Fruit fly (Drosophila melanogaster) whole organism, embryonic: ENCODE measurements around the gene CG17207.

Source experiments
- Antp ChIP-seq: fragments of 200-800 bp; sonication (Bioruptor generic); optimal IDR thresholded peaks from 3 replicates; lab custom pipeline; 2016; ENCODE audit warnings: missing biosample characterization, missing genetic modification characterization
- Awh ChIP-seq: fragments of 200-800 bp; sonication (Bioruptor generic); IDR thresholded peaks from 2 replicates; pipeline ENCODE4, ENCODE4 v1.3.6; 2022; ENCODE audit warnings: missing biosample characterization, missing genetic modification characterization
- B-H2 ChIP-seq: fragments of 200-800 bp; sonication (Bioruptor generic); optimal IDR thresholded peaks from 2 replicates; lab custom pipeline; 2018; ENCODE audit warnings: missing biosample characterization, mild to moderate bottlenecking, missing genetic modification characterization
- BtbVII ChIP-seq: fragments of 200-800 bp; sonication (Bioruptor generic); optimal IDR thresholded peaks from 3 replicates; lab custom pipeline; 2017; ENCODE audit warnings: missing biosample characterization, mild to moderate bottlenecking, missing genetic modification characterization
- CG1024 ChIP-seq: fragments of 200-800 bp; sonication (Bioruptor generic); IDR thresholded peaks from 2 replicates; pipeline ENCODE4 v1.3.6; 2022; ENCODE audit warnings: missing biosample characterization, missing genetic modification characterization
- CG12744 ChIP-seq: fragments of 200-800 bp; sonication (Bioruptor generic); optimal IDR thresholded peaks from 2 replicates; lab custom pipeline; 2016; ENCODE audit warnings: missing biosample characterization, missing genetic modification characterization
- CG14441 ChIP-seq: fragments of 200-800 bp; sonication (Bioruptor generic); IDR thresholded peaks from 2 replicates; pipeline ENCODE4 v1.3.6; 2022; ENCODE audit warnings: missing biosample characterization, missing genetic modification characterization
- CG15073 ChIP-seq: fragments of 200-800 bp; sonication (Bioruptor generic); optimal IDR thresholded peaks from 2 replicates; lab custom pipeline; 2016; ENCODE audit warnings: missing biosample characterization, missing genetic modification characterization
- CG15269 ChIP-seq: fragments of 200-800 bp; sonication (Bioruptor generic); optimal IDR thresholded peaks from 2 replicates; lab custom pipeline; 2018; ENCODE audit warnings: missing biosample characterization, mild to moderate bottlenecking, missing genetic modification characterization, moderate library complexity
- CG15601 ChIP-seq: fragments of 200-800 bp; sonication (Bioruptor generic); optimal IDR thresholded peaks from 3 replicates; lab custom pipeline; 2019; ENCODE audit warnings: missing biosample characterization, mild to moderate bottlenecking, missing genetic modification characterization, moderate library complexity
- CG2120 ChIP-seq: fragments of 200-800 bp; sonication (Bioruptor generic); optimal IDR thresholded peaks from 3 replicates; lab custom pipeline; 2016; ENCODE audit warnings: missing biosample characterization, missing genetic modification characterization
- CG2712 ChIP-seq: fragments of 200-800 bp; optimal IDR thresholded peaks from 3 replicates; lab custom pipeline; 2019; ENCODE audit warnings: missing biosample characterization, mild to moderate bottlenecking, missing genetic modification characterization, moderate library complexity
- CG30020 ChIP-seq: fragments of 200-800 bp; optimal IDR thresholded peaks from 2 replicates; lab custom pipeline; 2019; ENCODE audit warnings: missing biosample characterization, mild to moderate bottlenecking, missing genetic modification characterization, moderate library complexity
- CG34422 ChIP-seq: fragments of 200-800 bp; sonication (Bioruptor generic); IDR thresholded peaks from 3 replicates; pipeline ENCODE4 v1.3.6; 2022; ENCODE audit warnings: missing biosample characterization, missing genetic modification characterization
- CG4282 ChIP-seq: fragments of 200-800 bp; sonication (Bioruptor generic); optimal IDR thresholded peaks from 2 replicates; lab custom pipeline; 2016; ENCODE audit warnings: missing biosample characterization, missing genetic modification characterization
- CG4360 ChIP-seq: fragments of 200-800 bp; sonication (Bioruptor generic); IDR thresholded peaks from 2 replicates; pipeline ENCODE4 v1.3.6; 2022; ENCODE audit warnings: missing biosample characterization, missing genetic modification characterization
- CG7839 ChIP-seq: fragments of 200-800 bp; sonication (Bioruptor generic); optimal IDR thresholded peaks from 3 replicates; lab custom pipeline; 2018; ENCODE audit warnings: missing biosample characterization, mild to moderate bottlenecking, missing genetic modification characterization, moderate library complexity
- CG7928 ChIP-seq: fragments of 200-800 bp; sonication (Bioruptor generic); optimal IDR thresholded peaks from 2 replicates; lab custom pipeline; 2017; ENCODE audit warnings: missing biosample characterization, mild to moderate bottlenecking, missing genetic modification characterization
- CG9437 ChIP-seq: fragments of 200-800 bp; sonication (Bioruptor generic); optimal IDR thresholded peaks from 2 replicates; lab custom pipeline; 2018; ENCODE audit warnings: missing biosample characterization, mild to moderate bottlenecking, missing genetic modification characterization
- Chrac-16 ChIP-seq: fragments of 200-800 bp; sonication (Bioruptor generic); optimal IDR thresholded peaks from 3 replicates; lab custom pipeline; 2016; ENCODE audit warnings: missing biosample characterization, missing genetic modification characterization
- Dfd ChIP-seq, 2 experiments: fragments of >200 bp; optimal IDR thresholded peaks; 2 replicates each; lab custom pipeline; 2017; ENCODE audit warnings: missing biosample characterization in 2 of 2, missing genetic modification characterization in 2 of 2
- Dip2 ChIP-seq: fragments of 200-800 bp; sonication (Bioruptor generic); IDR thresholded peaks from 2 replicates; pipeline ENCODE4 v1.3.6; 2022; ENCODE audit warnings: missing biosample characterization, missing genetic modification characterization
- Drgx ChIP-seq: fragments of 200-800 bp; sonication (Bioruptor generic); IDR thresholded peaks from 2 replicates; pipeline ENCODE4 v1.3.6; 2022; ENCODE audit warnings: missing biosample characterization, missing genetic modification characterization
- Elba2 ChIP-seq: fragments of 200-800 bp; sonication (Bioruptor generic); optimal IDR thresholded peaks from 3 replicates; lab custom pipeline; 2016; ENCODE audit warnings: missing biosample characterization, missing genetic modification characterization
- Ets65A ChIP-seq: fragments of 200-800 bp; sonication (Bioruptor generic); peaks from one replicate; lab custom pipeline; 2016; ENCODE audit warnings: missing biosample characterization, missing genetic modification characterization
- Fer1 ChIP-seq: fragments of 200-800 bp; sonication (Bioruptor generic); optimal IDR thresholded peaks from 2 replicates; lab custom pipeline; 2017; ENCODE audit warnings: missing biosample characterization, mild to moderate bottlenecking, missing genetic modification characterization
- H2.0 ChIP-seq: fragments of 200-800 bp; sonication (Bioruptor generic); IDR thresholded peaks from 2 replicates; pipeline ENCODE4 v1.3.6; 2022; ENCODE audit warnings: missing biosample characterization, missing genetic modification characterization
- HLH4C ChIP-seq: fragments of 200-800 bp; sonication (Bioruptor generic); IDR thresholded peaks from 3 replicates; pipeline ENCODE4 v1.3.6; 2022; ENCODE audit warnings: missing biosample characterization, missing genetic modification characterization; ENCODE audit not compliant: partially characterized antibody
- Hand ChIP-seq: fragments of 200-800 bp; sonication (Bioruptor generic); optimal IDR thresholded peaks from 2 replicates; lab custom pipeline; 2017; ENCODE audit warnings: mild to moderate bottlenecking, missing biosample characterization, missing genetic modification reagents, missing genetic modification characterization
- Hr78 ChIP-seq, 2 experiments: fragments of 200-800 bp in 1 of 2; fragments of >200 bp in 1 of 2; sonication (Bioruptor generic) in 1 of 2; optimal IDR thresholded peaks; 2 replicates each; lab custom pipeline; 2017 to 2019; ENCODE audit warnings: missing biosample characterization in 2 of 2, missing genetic modification characterization in 2 of 2, mild to moderate bottlenecking in 1 of 2, moderate library complexity in 1 of 2
- Rfx ChIP-seq: fragments of 200-800 bp; sonication (Bioruptor generic); IDR thresholded peaks from 2 replicates; pipeline ENCODE4 v1.3.6; 2022; ENCODE audit warnings: missing biosample characterization, missing genetic modification characterization
- Rx ChIP-seq: fragments of 200-800 bp; sonication (Bioruptor generic); IDR thresholded peaks from 2 replicates; pipeline ENCODE4 v1.3.6; 2022; ENCODE audit warnings: missing biosample characterization, missing genetic modification characterization
- Taf1 ChIP-seq: fragments of 200-800 bp; sonication (Bioruptor generic); IDR thresholded peaks from 2 replicates; pipeline ENCODE4 v1.3.6; 2022; ENCODE audit warnings: missing biosample characterization, missing genetic modification characterization
- Usf ChIP-seq: fragments of 200-800 bp; sonication (Bioruptor generic); optimal IDR thresholded peaks from 2 replicates; lab custom pipeline; 2017; ENCODE audit warnings: missing genotype, missing biosample characterization, missing genetic modification characterization
- ase ChIP-seq: fragments of 200-800 bp; sonication (Bioruptor generic); IDR thresholded peaks from 3 replicates; pipeline ENCODE4 v1.3.6; 2022; ENCODE audit warnings: missing biosample characterization, missing genetic modification characterization
- bab2 ChIP-seq: fragments of 200-800 bp; sonication (Bioruptor generic); optimal IDR thresholded peaks from 2 replicates; lab custom pipeline; 2016; ENCODE audit warnings: missing biosample characterization, missing genetic modification characterization
- bbx ChIP-seq: fragments of 200-800 bp; sonication (Bioruptor generic); IDR thresholded peaks from 2 replicates; pipeline ENCODE4 v1.3.6; 2022; ENCODE audit warnings: missing biosample characterization, missing genetic modification characterization; ENCODE audit not compliant: partially characterized antibody
- fd3F ChIP-seq: fragments of 200-800 bp; sonication (Bioruptor generic); optimal IDR thresholded peaks from 2 replicates; lab custom pipeline; 2018; ENCODE audit warnings: missing biosample characterization, mild to moderate bottlenecking, missing genetic modification characterization, moderate library complexity
- fd96Cb ChIP-seq: fragments of 200-800 bp; sonication (Bioruptor generic); optimal IDR thresholded peaks from 2 replicates; lab custom pipeline; 2018; ENCODE audit warnings: missing biosample characterization, mild to moderate bottlenecking, missing genetic modification characterization, moderate library complexity
- gcm ChIP-seq: fragments of 200-800 bp; sonication (Bioruptor generic); optimal IDR thresholded peaks from 2 replicates; lab custom pipeline; 2019; ENCODE audit warnings: missing biosample characterization, mild to moderate bottlenecking, missing genetic modification characterization, moderate library complexity
- h ChIP-seq: fragments of >200 bp; optimal IDR thresholded peaks from 2 replicates; lab custom pipeline; 2017
- kni ChIP-seq: fragments of 200-800 bp; sonication (Bioruptor generic); optimal IDR thresholded peaks from 3 replicates; lab custom pipeline; 2017; ENCODE audit warnings: mild to moderate bottlenecking, missing biosample characterization, missing genetic modification reagents, missing genetic modification characterization
- mam ChIP-seq: fragments of 200-800 bp; sonication (Bioruptor generic); optimal IDR thresholded peaks from 3 replicates; lab custom pipeline; 2016; ENCODE audit warnings: missing biosample characterization, missing genetic modification characterization
- org-1 ChIP-seq: fragments of 200-800 bp; sonication (Bioruptor generic); optimal IDR thresholded peaks from 2 replicates; lab custom pipeline; 2017; ENCODE audit warnings: missing biosample characterization, missing genetic modification characterization
- phol ChIP-seq: fragments of 200-800 bp; sonication (Bioruptor generic); optimal IDR thresholded peaks from 3 replicates; lab custom pipeline; 2018; ENCODE audit warnings: missing biosample characterization, mild to moderate bottlenecking, missing genetic modification characterization, moderate library complexity
- pum ChIP-seq: fragments of 200-800 bp; sonication (Bioruptor generic); optimal IDR thresholded peaks from 2 replicates; lab custom pipeline; 2016; ENCODE audit warnings: missing biosample characterization, missing genetic modification characterization
- pzg ChIP-seq: fragments of 200-800 bp; sonication (Bioruptor generic); optimal IDR thresholded peaks from 3 replicates; lab custom pipeline; 2018; ENCODE audit warnings: missing biosample characterization, mild to moderate bottlenecking, missing genetic modification characterization, moderate library complexity
- sob ChIP-seq: fragments of 200-800 bp; sonication (Bioruptor generic); IDR thresholded peaks from 2 replicates; pipeline ENCODE4 v1.3.6; 2022; ENCODE audit warnings: missing biosample characterization, missing genetic modification characterization
- tap ChIP-seq: fragments of 200-800 bp; optimal IDR thresholded peaks from 3 replicates; lab custom pipeline; 2019; ENCODE audit warnings: missing biosample characterization, mild to moderate bottlenecking, missing genetic modification characterization, moderate library complexity
- vfl ChIP-seq: fragments of 200-800 bp; sonication (Bioruptor generic); optimal IDR thresholded peaks from 2 replicates; lab custom pipeline; 2016; ENCODE audit warnings: missing biosample characterization, missing genetic modification characterization
- vvl ChIP-seq: fragments of 200-800 bp; sonication (Bioruptor generic); IDR thresholded peaks from 2 replicates; pipeline ENCODE4 v1.3.6; 2022; ENCODE audit warnings: missing biosample characterization, missing genetic modification characterization

CG17207 gene

DNA sequence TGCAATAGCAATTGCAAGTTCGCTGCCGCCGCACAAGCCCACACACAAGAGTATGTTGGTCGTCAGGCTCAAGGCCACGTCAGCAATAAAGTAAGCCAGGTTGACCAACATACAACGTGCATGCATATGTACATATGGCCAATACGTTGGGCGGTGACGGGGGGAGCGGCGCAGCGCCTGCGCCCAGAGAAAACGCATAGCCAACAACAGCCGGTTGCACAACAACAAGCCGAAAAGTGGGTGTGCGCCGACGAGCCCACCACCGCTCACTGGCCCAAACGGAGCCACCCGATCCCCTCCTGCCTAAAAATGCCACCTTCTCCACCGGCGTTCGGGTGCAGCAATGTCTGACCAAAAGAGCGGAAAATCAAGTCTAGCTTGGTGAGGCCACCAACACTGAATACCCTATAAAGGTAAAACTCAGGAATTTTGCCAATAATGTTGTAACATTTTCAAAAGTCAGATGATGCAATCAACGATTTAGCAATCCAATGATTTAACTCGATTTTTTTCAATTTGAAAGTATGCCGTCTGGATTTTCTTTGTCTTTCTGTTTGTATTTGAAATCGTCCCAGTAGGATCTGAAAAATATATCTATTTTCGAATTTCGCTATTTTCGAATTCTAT lies 13.1 kb upstream of the CG17207 start, which contains the start of gene CG5509 (continued):
- no peak for TF ChIP-seq HLH4C (GFP tag; lab: Robert Waterston, UW)
- TF ChIP-seq CG34422 (GFP tag; lab: Robert Waterston, UW): peak; percentile 33; the same call in 1 of the 3 replicates
- TF ChIP-seq ase (GFP tag; lab: Robert Waterston, UW): no peak
- no peak for TF ChIP-seq sob (GFP tag; lab: Robert Waterston, UW)
- peak; percentile 36 for TF ChIP-seq kni (GFP tag; lab: Kevin White, UChicago)
- no peak for TF ChIP-seq Usf
- no peak for TF ChIP-seq Awh (GFP tag; lab: Robert Waterston, UW)
- TF ChIP-seq Rx (GFP tag; lab: Robert Waterston, UW): no peak
- no peak for TF ChIP-seq Antp (GFP tag; lab: Kevin White, UChicago)
- no peak for TF ChIP-seq CG7839 (tag; lab: Kevin White, UChicago)
- no peak for TF ChIP-seq CG15269 (tag; lab: Kevin White, UChicago)
- TF ChIP-seq Chrac-16 (GFP tag; lab: Kevin White, UChicago): no peak
- TF ChIP-seq phol (tag; lab: Kevin White, UChicago): no peak
- TF ChIP-seq CG4360 (GFP tag; lab: Robert Waterston, UW): peak; percentile 60
- peak; percentile 46; the same call in 1 of the 2 replicates for TF ChIP-seq bbx (GFP tag; lab: Robert Waterston, UW)
- TF ChIP-seq Dfd (GFP tag; optimal IDR thresholded peaks at IDR 0.05; lab: Kevin White, UChicago): no peak
- TF ChIP-seq CG7928 (GFP tag; lab: Kevin White, UChicago): no peak
- TF ChIP-seq Hr78 (GFP tag; optimal IDR thresholded peaks at IDR 0.05; lab: Kevin White, UChicago): no peak
- TF ChIP-seq pzg: no peak
- no peak for TF ChIP-seq B-H2 (GFP tag; lab: Kevin White, UChicago)
- no peak for TF ChIP-seq Hand
- TF ChIP-seq org-1 (GFP tag; lab: Kevin White, UChicago): no peak
- TF ChIP-seq Elba2 (GFP tag; lab: Kevin White, UChicago): no peak
- no peak for TF ChIP-seq CG4282 (GFP tag; lab: Kevin White, UChicago)
- TF ChIP-seq CG15601 (tag; lab: Kevin White, UChicago): no peak
- TF ChIP-seq h (lab: Kevin White, UChicago): no peak
- no peak for TF ChIP-seq vfl (GFP tag; lab: Kevin White, UChicago)

DNA sequence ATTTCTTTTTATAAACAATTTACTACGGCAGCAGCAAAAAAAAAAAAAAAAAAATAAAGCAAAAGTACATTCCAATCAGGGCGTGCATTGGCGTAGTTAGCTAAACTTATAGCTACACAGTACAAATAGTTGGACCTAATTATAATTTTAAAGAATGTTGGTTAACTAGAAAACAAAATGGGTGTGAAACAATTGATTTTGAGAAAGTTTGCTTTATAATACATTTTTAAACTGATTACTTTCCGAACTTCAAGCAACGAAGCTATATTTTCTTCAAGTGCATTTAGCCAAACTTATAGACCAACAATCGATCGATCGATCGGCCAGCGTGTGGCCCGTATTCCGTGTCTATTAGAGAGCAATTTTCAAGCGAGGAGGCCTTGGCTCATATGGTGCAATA lies 12.4 kb upstream of the CG17207 start:
- TF ChIP-seq Dip2 (GFP tag; lab: Robert Waterston, UW) (no peak), BtbVII (GFP tag; lab: Kevin White, UChicago) (peak; percentile 13), H2.0 (GFP tag; lab: Robert Waterston, UW) (peak; percentile 43; the same call in 1 of the 2 replicates), pum (GFP tag; lab: Kevin White, UChicago) (peak; percentile 17), Rfx (GFP tag; lab: Robert Waterston, UW) (peak; percentile 23; the same call in 1 of the 2 replicates), CG1024 (no peak), vvl (GFP tag; lab: Robert Waterston, UW) (peak; percentile 26; the same call in 1 of the 2 replicates), Taf1 (GFP tag; lab: Robert Waterston, UW) (no peak), CG12744 (peak; percentile 4), fd96Cb (tag; lab: Kevin White, UChicago) (peak; percentile 18), CG2712 (tag; lab: Kevin White, UChicago) (peak; percentile 29), CG30020 (tag; lab: Kevin White, UChicago) (no peak), Fer1 (GFP tag; lab: Kevin White, UChicago) (peak; percentile 43), fd3F (GFP tag; lab: Kevin White, UChicago) (no peak), CG15073 (no peak), CG14441 (peak; percentile 14; the same call in 1 of the 2 replicates), Ets65A (GFP tag; lab: Kevin White, UChicago) (peak; percentile 49), CG2120 (peak; percentile 22), bab2 (GFP tag; lab: Kevin White, UChicago) (peak; percentile 29), Drgx (GFP tag; lab: Robert Waterston, UW) (peak; percentile 13; the same call in 1 of the 2 replicates), CG9437 (GFP tag; lab: Kevin White, UChicago) (peak; percentile 5), mam (GFP tag; lab: Kevin White, UChicago) (peak; percentile 20), gcm (no peak), tap (tag; lab: Kevin White, UChicago) (peak; percentile 57)
